Fruit fly (Drosophila melanogaster): ENCODE measurements around the gene CG42450.

DNA sequence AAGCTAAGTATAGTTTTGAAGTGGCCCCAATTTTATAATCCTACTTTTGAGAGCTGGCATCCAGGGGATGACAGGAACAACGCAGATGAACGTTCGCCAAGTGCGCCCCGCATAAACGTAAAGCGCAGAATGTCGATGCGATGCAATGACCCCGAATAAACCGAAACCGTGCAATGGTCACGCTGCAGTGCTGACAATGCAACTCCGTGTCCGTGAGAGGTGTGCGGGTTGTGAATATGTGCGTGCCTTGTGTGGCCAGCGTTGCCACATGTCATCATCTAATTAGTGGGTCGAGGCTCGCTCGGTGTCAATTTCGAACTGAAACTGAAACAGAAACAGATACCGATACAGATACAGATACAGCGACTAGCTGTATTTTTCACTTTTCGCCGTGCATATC lies 55.0 kb downstream of the CG42450 start:
- TF ChIP-seq seq (GFP tag; IDR thresholded peaks at IDR 0.05) (no peak), CG8944 (GFP tag; optimal IDR thresholded peaks at IDR 0.05) (no peak), CG8281 (tag; optimal IDR thresholded peaks at IDR 0.05) (no peak), CG2712 (tag; optimal IDR thresholded peaks at IDR 0.05) (no peak), pum (GFP tag; optimal IDR thresholded peaks at IDR 0.05) (no peak), br (optimal IDR thresholded peaks at IDR 0.05) (no peak), CG15269 (tag; optimal IDR thresholded peaks at IDR 0.05) (no peak), CG7987 (GFP tag; optimal IDR thresholded peaks at IDR 0.05) (no peak)
